Worm (Caenorhabditis elegans): ENCODE measurements around the gene vit-1.

Gene vit-1

DNA sequence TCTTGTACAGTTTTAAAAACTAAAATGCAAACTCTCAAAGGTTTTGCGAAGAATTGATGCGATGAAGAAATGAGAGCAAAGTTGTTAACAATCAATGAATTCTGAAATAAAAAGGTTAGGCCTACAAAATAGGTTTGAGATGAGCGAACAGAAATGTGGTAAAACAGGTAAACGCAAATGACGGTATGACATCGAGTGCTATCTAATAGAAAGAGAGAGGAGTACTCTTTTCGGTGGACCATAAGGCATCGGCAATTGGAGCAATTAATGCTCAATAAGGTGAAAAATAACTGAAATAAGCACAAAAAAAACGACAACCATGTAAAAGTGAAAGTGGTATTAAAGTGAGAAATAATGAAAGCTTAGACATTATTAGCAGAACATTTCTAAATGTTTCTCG, 8.5 kb downstream of the vit-1 start, which contains the start of gene set-12:
Gene set-12 (minus strand): TSS at position 101 of the 400 bp plus-strand sequence.
- no peak for TF ChIP-seq rnt-1 (tag; optimal IDR thresholded peaks at IDR 0.05)
- no peak for TF ChIP-seq T23F11.4 (GFP tag; optimal IDR thresholded peaks at IDR 0.05)
- TF ChIP-seq madf-2 (tag; optimal IDR thresholded peaks at IDR 0.05): no peak
- TF ChIP-seq unc-3 (GFP tag; conservative IDR thresholded peaks at IDR 0.05): no peak
- no peak for TF ChIP-seq unc-3 (tag; optimal IDR thresholded peaks at IDR 0.05)
- TF ChIP-seq sox-2 (GFP tag; IDR thresholded peaks at IDR 0.05): no peak
- TF ChIP-seq ztf-16 (tag; optimal IDR thresholded peaks at IDR 0.05): no peak
- no peak for TF ChIP-seq ceh-19 (GFP tag; optimal IDR thresholded peaks at IDR 0.05)
- TF ChIP-seq pag-3 (tag; optimal IDR thresholded peaks at IDR 0.05; ENCODE audit: borderline replicate concordance): no peak
- TF ChIP-seq nhr-232 (tag; optimal IDR thresholded peaks at IDR 0.05): no peak
- no peak for TF ChIP-seq zip-5 (tag; optimal IDR thresholded peaks at IDR 0.05)
- TF ChIP-seq ceh-45 (GFP tag; IDR thresholded peaks at IDR 0.05): no peak
- TF ChIP-seq lin-11 (tag; optimal IDR thresholded peaks at IDR 0.05): no peak
- TF ChIP-seq mec-3 (tag; optimal IDR thresholded peaks at IDR 0.05; ENCODE audit: borderline replicate concordance): no peak
- no peak for TF ChIP-seq gmeb-2 (tag; optimal IDR thresholded peaks at IDR 0.05)
- TF ChIP-seq tbx-2 (tag; optimal IDR thresholded peaks at IDR 0.05): no peak
- no peak for TF ChIP-seq ahr-1 (tag; optimal IDR thresholded peaks at IDR 0.05)
- no peak for TF ChIP-seq sox-4 (tag; optimal IDR thresholded peaks at IDR 0.05)
- no peak for TF ChIP-seq fkh-6 (tag; optimal IDR thresholded peaks at IDR 0.05)
- TF ChIP-seq dve-1 (tag; optimal IDR thresholded peaks at IDR 0.05): no peak

DNA sequence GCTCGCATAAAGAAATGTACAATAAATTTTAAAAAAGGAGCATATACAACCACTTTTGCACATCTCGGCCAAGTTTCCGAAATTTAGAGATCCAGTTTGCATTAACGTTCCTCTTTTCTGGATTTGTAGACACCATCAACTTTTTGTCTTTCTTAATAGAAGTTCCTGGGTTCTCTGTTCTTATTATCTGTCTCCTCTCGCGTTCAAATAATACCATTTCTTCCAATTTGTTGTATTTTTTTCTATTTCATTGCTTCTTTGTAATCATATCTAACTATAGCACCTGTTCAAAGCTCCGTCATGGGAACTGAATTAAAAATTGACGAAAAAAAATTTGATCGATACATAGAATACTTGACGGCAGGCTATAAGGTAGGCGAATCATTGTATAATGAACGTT, 11.7 kb downstream of the vit-1 start, which contains the start of gene K09F5.1:
Gene K09F5.1 (plus strand): TSS at position 301 of the 400 bp plus-strand sequence.
- TF ChIP-seq ceh-14 (tag; optimal IDR thresholded peaks at IDR 0.05): no peak
- no peak for TF ChIP-seq pha-2 (tag; optimal IDR thresholded peaks at IDR 0.05)
- no peak for TF ChIP-seq K09A11.1 (tag; optimal IDR thresholded peaks at IDR 0.05; ENCODE audit: insufficient read depth)
- TF ChIP-seq odd-2 (tag; optimal IDR thresholded peaks at IDR 0.05): no peak
- no peak for TF ChIP-seq hlh-8 (tag; optimal IDR thresholded peaks at IDR 0.05)
- TF ChIP-seq pros-1 (tag; optimal IDR thresholded peaks at IDR 0.05): no peak
- no peak for TF ChIP-seq ceh-30 (tag; optimal IDR thresholded peaks at IDR 0.05)
- TF ChIP-seq dve-1 (tag; optimal IDR thresholded peaks at IDR 0.05): no peak
- TF ChIP-seq unc-55 (GFP tag; optimal IDR thresholded peaks at IDR 0.05): no peak
- no peak for TF ChIP-seq lim-6 (tag; optimal IDR thresholded peaks at IDR 0.05)
- TF ChIP-seq ztf-16 (tag; optimal IDR thresholded peaks at IDR 0.05): no peak
- TF ChIP-seq pqm-1 (tag; optimal IDR thresholded peaks at IDR 0.05): no peak

DNA sequence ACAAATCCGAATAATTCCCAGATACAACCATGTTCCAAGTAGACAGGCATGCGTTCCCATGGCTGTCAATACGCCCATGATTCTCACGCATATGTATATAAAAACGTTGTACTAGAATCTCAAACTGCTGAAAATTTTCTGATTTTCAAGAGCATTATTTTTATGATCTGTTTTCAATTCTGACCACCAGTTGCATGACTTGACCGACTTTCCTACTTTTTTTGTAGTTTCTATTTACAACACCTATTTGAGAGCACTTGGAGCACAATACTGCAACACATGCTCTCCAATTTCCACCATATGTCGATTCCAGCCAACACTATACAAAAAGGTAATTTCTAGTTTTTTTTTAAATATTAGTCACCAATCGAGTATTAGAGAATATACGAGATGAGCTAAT, 16.2 kb downstream of the vit-1 start, which contains the start of gene ref-2:
Gene ref-2 (plus strand): TSS at position 301 of the 400 bp plus-strand sequence.
- TF ChIP-seq ceh-30 (tag; optimal IDR thresholded peaks at IDR 0.05) (no peak), unc-86 (tag; optimal IDR thresholded peaks at IDR 0.05) (no peak), ceh-31 (tag; optimal IDR thresholded peaks at IDR 0.05) (no peak), pros-1 (tag; optimal IDR thresholded peaks at IDR 0.05) (no peak), hlh-15 (tag; optimal IDR thresholded peaks at IDR 0.05) (no peak), gmeb-2 (tag; optimal IDR thresholded peaks at IDR 0.05) (no peak), unc-42 (tag; optimal IDR thresholded peaks at IDR 0.05) (no peak), unc-3 (GFP tag; conservative IDR thresholded peaks at IDR 0.05) (no peak), unc-3 (tag; optimal IDR thresholded peaks at IDR 0.05) (no peak), sdc-2 (tag; optimal IDR thresholded peaks at IDR 0.05) (no peak), ceh-24 (tag; optimal IDR thresholded peaks at IDR 0.05) (no peak), C08G9.2 (tag; optimal IDR thresholded peaks at IDR 0.05) (no peak), dve-1 (tag; optimal IDR thresholded peaks at IDR 0.05) (no peak), sox-2 (GFP tag; IDR thresholded peaks at IDR 0.05) (no peak), nfya-1 (tag; optimal IDR thresholded peaks at IDR 0.05) (no peak), zip-5 (tag; optimal IDR thresholded peaks at IDR 0.05) (no peak), elt-4 (tag; optimal IDR thresholded peaks at IDR 0.05) (no peak), rnt-1 (tag; optimal IDR thresholded peaks at IDR 0.05) (no peak), ceh-22 (tag; optimal IDR thresholded peaks at IDR 0.05) (no peak)
